Worm (Caenorhabditis elegans): ENCODE measurements around the gene F46H5.7.

F46H5.7 gene

DNA sequence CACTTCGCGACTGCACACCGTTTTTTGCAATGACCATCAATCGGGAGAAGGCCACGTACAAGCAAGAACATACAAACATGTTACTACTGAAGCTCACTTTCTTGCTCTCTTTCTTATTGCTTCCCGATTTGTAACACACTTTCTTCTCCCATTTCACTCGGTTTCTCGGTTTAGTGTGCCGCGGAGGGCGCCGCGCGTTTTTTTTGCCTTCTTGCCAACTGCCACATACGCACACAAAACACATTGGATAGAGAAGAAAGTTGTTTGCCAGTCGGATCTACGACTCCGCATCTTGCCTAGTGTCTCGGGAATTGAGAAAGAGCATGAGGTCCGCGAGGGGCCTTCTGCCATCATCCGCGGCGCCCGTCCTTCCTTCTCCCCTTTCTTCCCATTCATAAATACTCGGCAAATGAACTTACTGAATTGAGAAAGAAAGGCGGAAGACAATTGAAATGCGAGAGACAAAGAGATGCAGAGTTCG is 8.0 kb downstream of the F46H5.7 start (continued):
- TF ChIP-seq nhr-25 (tag; optimal IDR thresholded peaks at IDR 0.05; ENCODE audit: borderline replicate concordance, insufficient read depth) (no peak), aly-2 (tag; optimal IDR thresholded peaks at IDR 0.05) (no peak)

DNA sequence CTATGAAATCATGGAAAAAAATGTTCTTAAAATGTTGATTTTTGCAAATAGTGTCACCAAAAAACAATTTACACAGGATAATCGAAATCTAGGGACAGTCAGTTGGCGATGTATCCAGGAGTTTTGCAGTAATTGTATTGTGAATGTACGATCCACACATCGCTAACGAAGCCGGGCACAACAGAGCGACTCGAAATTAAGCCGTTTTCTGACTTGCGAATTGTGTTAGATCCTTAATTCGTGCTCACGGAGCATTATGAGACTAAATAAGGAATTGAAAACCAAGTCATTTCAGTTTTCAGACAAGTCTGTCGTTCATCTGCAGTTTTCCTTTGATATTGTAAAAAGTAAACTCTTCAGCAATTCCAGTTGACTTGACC is 8.7 kb downstream of the F46H5.7 start:
- TF ChIP-seq unc-62 (GFP tag; optimal IDR thresholded peaks at IDR 0.05 in 1 of 2) (peak in 1 of 2 experiments; percentile 92), unc-62 (tag; optimal IDR thresholded peaks at IDR 0.05) (no peak), hlh-30 (tag; optimal IDR thresholded peaks at IDR 0.05; ENCODE audit: insufficient read depth) (no peak)

DNA sequence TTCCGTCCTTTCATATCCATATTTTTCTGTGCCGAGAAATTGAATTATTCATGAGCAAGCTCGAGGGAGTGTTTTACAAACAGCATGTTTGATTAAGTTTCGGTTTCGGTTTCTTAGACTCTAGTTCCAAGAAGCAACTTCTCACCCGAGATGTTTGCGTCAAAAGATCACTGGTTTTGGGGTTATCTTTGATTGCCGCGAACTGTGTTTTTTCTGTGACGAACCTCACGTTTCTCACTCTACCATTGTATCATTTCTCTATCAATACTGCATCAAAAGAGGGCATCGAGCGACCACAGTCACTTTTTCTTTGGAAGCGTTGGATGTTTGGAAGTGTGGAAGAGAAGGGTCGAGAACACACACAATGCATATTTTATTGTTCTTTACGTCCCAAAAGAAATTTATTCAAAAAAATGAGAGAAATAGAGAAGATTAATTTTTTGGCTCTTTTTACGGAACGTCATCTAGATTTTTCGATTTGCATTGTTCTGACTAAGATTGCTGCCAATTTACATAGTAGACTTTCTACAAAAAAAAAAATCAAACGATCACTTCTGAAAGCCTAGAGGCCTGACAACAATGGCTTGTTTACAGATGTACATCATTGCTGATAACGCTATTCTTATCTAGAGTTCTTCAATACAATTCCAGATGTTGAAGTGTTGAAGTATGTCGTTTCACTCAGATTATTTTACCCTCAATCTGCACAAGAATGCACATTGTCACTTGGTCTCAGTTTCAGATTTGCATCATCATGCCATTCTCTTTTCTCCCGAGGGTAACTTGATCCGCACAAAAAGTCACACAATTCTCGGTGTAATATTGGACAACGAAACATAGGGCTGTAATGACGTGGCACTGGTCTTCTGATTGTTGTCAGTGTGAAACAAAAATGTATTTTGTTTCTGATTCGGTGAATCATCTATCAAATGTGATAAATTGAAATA is 9.4 kb downstream of the F46H5.7 start:
- TF ChIP-seq unc-130 (GFP tag; optimal IDR thresholded peaks at IDR 0.05) = no peak
- peak; percentile 38 for TF ChIP-seq hlh-11 (tag; optimal IDR thresholded peaks at IDR 0.05)
- TF ChIP-seq nhr-10 (tag; optimal IDR thresholded peaks at IDR 0.05) = peak; percentile 15
- no peak for TF ChIP-seq mep-1 (tag; optimal IDR thresholded peaks at IDR 0.05)
- 0 out of 2 replicates have a peak, but pooled peaks have one; percentile 8 for TF ChIP-seq T26A8.4 (GFP tag; IDR thresholded peaks at IDR 0.05)
- no peak for TF ChIP-seq ceh-32 (tag; optimal IDR thresholded peaks at IDR 0.05; ENCODE audit: poor library complexity)
- TF ChIP-seq mdl-1 (tag; optimal IDR thresholded peaks at IDR 0.05) = no peak
- TF ChIP-seq set-16 (GFP tag; IDR thresholded peaks at IDR 0.05) = no peak
- TF ChIP-seq daf-19 (GFP tag; conservative IDR thresholded peaks at IDR 0.05) = no peak
- no peak for TF ChIP-seq fkh-10 (GFP tag; optimal IDR thresholded peaks at IDR 0.05)
- no peak for TF ChIP-seq ceh-44 (GFP tag; IDR thresholded peaks at IDR 0.05)
- TF ChIP-seq ZK337.2 (GFP tag; IDR thresholded peaks at IDR 0.05) = no peak
- TF ChIP-seq ceh-62 (tag; optimal IDR thresholded peaks at IDR 0.05) = no peak
- TF ChIP-seq lin-13 (GFP tag; optimal IDR thresholded peaks at IDR 0.05) = no peak
- TF ChIP-seq Y75B8A.6 (GFP tag; IDR thresholded peaks at IDR 0.05) = no peak
- TF ChIP-seq hlh-30 (tag; optimal IDR thresholded peaks at IDR 0.05; ENCODE audit: insufficient read depth) = peak; percentile 38
- TF ChIP-seq lin-29 (GFP tag; IDR thresholded peaks at IDR 0.05) = no peak
- TF ChIP-seq madf-5 (GFP tag; IDR thresholded peaks at IDR 0.05) = no peak
- no peak; the same call in 1 of the 2 replicates for TF ChIP-seq zfp-3 (GFP tag; conservative IDR thresholded peaks at IDR 0.05)
- TF ChIP-seq F44E2.7 (GFP tag; IDR thresholded peaks at IDR 0.05) = no peak
- TF ChIP-seq unc-39 (tag; optimal IDR thresholded peaks at IDR 0.05) = no peak
- TF ChIP-seq ztf-7 (tag; optimal IDR thresholded peaks at IDR 0.05) = no peak
- no peak for TF ChIP-seq snpc-4 (tag; optimal IDR thresholded peaks at IDR 0.05)
- no peak for TF ChIP-seq dmd-8 (GFP tag; IDR thresholded peaks at IDR 0.05)
- TF ChIP-seq ceh-82 (tag; optimal IDR thresholded peaks at IDR 0.05) = no peak
- TF ChIP-seq lin-1 (GFP tag; IDR thresholded peaks at IDR 0.05) = no peak
- no peak for TF ChIP-seq T20F7.1 (GFP tag; optimal IDR thresholded peaks at IDR 0.05)
- no peak for TF ChIP-seq Y48G9A.11 (GFP tag; IDR thresholded peaks at IDR 0.05)
- TF ChIP-seq ceh-20 (GFP tag; IDR thresholded peaks at IDR 0.05) = no peak
- TF ChIP-seq dmd-9 (GFP tag; IDR thresholded peaks at IDR 0.05) = no peak
- no peak for TF ChIP-seq zip-2 (tag; optimal IDR thresholded peaks at IDR 0.05)
- TF ChIP-seq pha-4 (GFP tag; IDR thresholded peaks at IDR 0.05) = no peak
- peak; percentile 4 for TF ChIP-seq pha-4 (tag; optimal IDR thresholded peaks at IDR 0.05)
- no peak for TF ChIP-seq nhr-48 (tag; optimal IDR thresholded peaks at IDR 0.05)
- TF ChIP-seq nhr-42 (GFP tag; IDR thresholded peaks at IDR 0.05) = no peak
- no peak for TF ChIP-seq gei-8 (GFP tag; optimal IDR thresholded peaks at IDR 0.05)
- no peak for TF ChIP-seq lir-3 (tag; optimal IDR thresholded peaks at IDR 0.05)
- TF ChIP-seq arid-1 (GFP tag; conservative IDR thresholded peaks at IDR 0.05) = no peak
- no peak for TF ChIP-seq nhr-102 (tag; optimal IDR thresholded peaks at IDR 0.05)
- no peak for TF ChIP-seq D1046.2 (GFP tag; IDR thresholded peaks at IDR 0.05)
- TF ChIP-seq unc-62 (GFP tag; optimal IDR thresholded peaks at IDR 0.05 in 1 of 2) = peak in 1 of 2 experiments; percentile 92
- TF ChIP-seq unc-62 (tag; optimal IDR thresholded peaks at IDR 0.05) = no peak
- no peak for TF ChIP-seq saeg-2 (GFP tag; IDR thresholded peaks at IDR 0.05)

Data from whole organism, L4 larva.